Worm (Caenorhabditis elegans): Measurements from ENCODE around the gene C34C12.8.

- TF ChIP-seq him-1 (tag; optimal IDR thresholded peaks at IDR 0.05) (no peak), dao-5 (tag; optimal IDR thresholded peaks at IDR 0.05) (no peak), W03F9.2 (tag; optimal IDR thresholded peaks at IDR 0.05) (no peak)
Measured at ce11 chrIII:3429761-3430160, 30.4 kb upstream of the C34C12.8 start.

All from whole organism, L4/young adult.